Worm (Caenorhabditis elegans): ENCODE results near the gene srh-178.

ce11 chrV:18473415-18473814, 6.7 kb downstream of the srh-178 start, which contains the start of gene srh-182:
- TF ChIP-seq ZK546.5 (tag; optimal IDR thresholded peaks at IDR 0.05) (no peak), fkh-10 (GFP tag; optimal IDR thresholded peaks at IDR 0.05) (no peak), pqm-1 (tag; optimal IDR thresholded peaks at IDR 0.05) (no peak)
